Worm (Caenorhabditis elegans) whole organism, L3 larva: ENCODE results near the gene cki-2.
A peak's percentile ranks its signal among the peaks of the same experiment; 100 is the strongest.

ENCODE experiments used
- R02D3.7 ChIP-seq: fragments of 150-350 bp; optimal IDR thresholded peaks from 2 replicates; lab custom pipeline; 2014; ENCODE audit warnings: missing biosample characterization, missing genetic modification characterization
- ZK546.5 ChIP-seq: sonication (generic microtip); optimal IDR thresholded peaks from 2 replicates; lab custom pipeline; 2017; ENCODE audit warnings: missing biosample characterization, missing genetic modification characterization
- aly-2 ChIP-seq: fragments of 150-350 bp; optimal IDR thresholded peaks from 2 replicates; lab custom pipeline; 2014; ENCODE audit warnings: missing biosample characterization, missing genetic modification characterization
- ama-1 ChIP-seq: fragments of 150-350 bp; optimal IDR thresholded peaks from 2 replicates; lab custom pipeline; 2018
- ceh-16 ChIP-seq: sonication (generic microtip); optimal IDR thresholded peaks from 2 replicates; lab custom pipeline; 2017; ENCODE audit warnings: missing biosample characterization, missing genetic modification characterization
- ceh-28 ChIP-seq: fragments of 150-350 bp; optimal IDR thresholded peaks from 2 replicates; lab custom pipeline; 2014; ENCODE audit warnings: missing biosample characterization, missing genetic modification reagents, missing genetic modification characterization
- ceh-82 ChIP-seq: fragments of 150-350 bp; optimal IDR thresholded peaks from 2 replicates; lab custom pipeline; 2014; ENCODE audit warnings: missing biosample characterization, missing genetic modification characterization
- ceh-9 ChIP-seq: sonication (generic microtip); optimal IDR thresholded peaks from 2 replicates; lab custom pipeline; 2018; ENCODE audit warnings: missing biosample characterization, missing genetic modification characterization
- daf-12 ChIP-seq: fragments of 150-350 bp; optimal IDR thresholded peaks from 2 replicates; lab custom pipeline; 2014; ENCODE audit warnings: missing biosample characterization, missing genetic modification reagents, missing genetic modification characterization
- egl-27 ChIP-seq: sonication (generic microtip); optimal IDR thresholded peaks from 4 replicates; lab custom pipeline; 2017; ENCODE audit warnings: missing biosample characterization, missing genetic modification reagents, missing genetic modification characterization
- egl-5 ChIP-seq: fragments of 150-350 bp; optimal IDR thresholded peaks from 2 replicates; lab custom pipeline; 2017; ENCODE audit warnings: missing biosample characterization, missing genetic modification reagents, missing genetic modification characterization, inconsistent platforms
- elt-1 ChIP-seq: fragments of 150-350 bp; optimal IDR thresholded peaks from 2 replicates; lab custom pipeline; 2014; ENCODE audit warnings: missing biosample characterization, missing genetic modification characterization
- elt-2 ChIP-seq: sonication (generic microtip); optimal IDR thresholded peaks from 2 replicates; lab custom pipeline; 2016; ENCODE audit warnings: missing genetic modification reagents, mild to moderate bottlenecking, missing genetic modification characterization, missing compliant biosample characterization
- elt-3 ChIP-seq, 3 experiments: fragments of 150-350 bp in 1 of 3; sonication (generic microtip) in 2 of 3; optimal IDR thresholded peaks; 2 replicates in 2 of 3; 4 replicates in 1 of 3; lab custom pipeline; 2014 to 2017; ENCODE audit warnings: missing biosample characterization in 3 of 3, missing genetic modification characterization in 3 of 3
- eor-1 ChIP-seq, 2 experiments: fragments of 150-350 bp; optimal IDR thresholded peaks; 2 replicates each; lab custom pipeline; 2014 to 2018; ENCODE audit warnings: missing biosample characterization in 2 of 2, missing genetic modification characterization in 2 of 2
- fkh-10 ChIP-seq: sonication (generic microtip); optimal IDR thresholded peaks from 2 replicates; lab custom pipeline; 2017; ENCODE audit warnings: missing biosample characterization, missing genetic modification reagents, missing genetic modification characterization
- fkh-2 ChIP-seq: fragments of 150-350 bp; optimal IDR thresholded peaks from 2 replicates; lab custom pipeline; 2014; ENCODE audit warnings: missing biosample characterization, missing genetic modification reagents, missing genetic modification characterization
- fos-1 ChIP-seq: fragments of 150-350 bp; optimal IDR thresholded peaks from 2 replicates; lab custom pipeline; 2014; ENCODE audit warnings: missing biosample characterization, missing genetic modification characterization
- hmg-11 ChIP-seq: sonication (generic microtip); optimal IDR thresholded peaks from 2 replicates; lab custom pipeline; 2016; ENCODE audit warnings: missing genetic modification characterization, missing compliant biosample characterization
- jun-1 ChIP-seq: fragments of 150-350 bp; optimal IDR thresholded peaks from 2 replicates; lab custom pipeline; 2014; ENCODE audit warnings: missing biosample characterization, missing genetic modification reagents, missing genetic modification characterization
- lin-15B ChIP-seq: fragments of 150-350 bp; optimal IDR thresholded peaks from 2 replicates; lab custom pipeline; 2014; ENCODE audit warnings: missing biosample characterization, missing genetic modification characterization
- lin-39 ChIP-seq: fragments of 150-350 bp; optimal IDR thresholded peaks from 2 replicates; lab custom pipeline; 2018; ENCODE audit warnings: missing biosample characterization, missing genetic modification reagents, missing genetic modification characterization
- lsy-12 ChIP-seq: sonication (generic microtip); optimal IDR thresholded peaks from 2 replicates; lab custom pipeline; 2016; ENCODE audit warnings: mild to moderate bottlenecking, missing genetic modification characterization, missing compliant biosample characterization
- mdl-1 ChIP-seq: fragments of 150-350 bp; optimal IDR thresholded peaks from 2 replicates; lab custom pipeline; 2014; ENCODE audit warnings: missing biosample characterization, missing genetic modification characterization
- mml-1 ChIP-seq: fragments of 150-350 bp; sonication (generic microtip); optimal IDR thresholded peaks from 3 replicates; lab custom pipeline; 2014; ENCODE audit warnings: missing biosample characterization, missing genetic modification characterization
- nfya-1 ChIP-seq: sonication (generic microtip); optimal IDR thresholded peaks from 2 replicates; lab custom pipeline; 2017; ENCODE audit warnings: missing genetic modification characterization, mild to moderate bottlenecking, missing compliant biosample characterization, antibody characterized with exemption, moderate library complexity; ENCODE audit not compliant: insufficient read depth
- nhr-11 ChIP-seq: fragments of 150-350 bp; optimal IDR thresholded peaks from 2 replicates; lab custom pipeline; 2014; ENCODE audit warnings: missing biosample characterization, missing genetic modification characterization
- nhr-12 ChIP-seq: fragments of 150-350 bp; optimal IDR thresholded peaks from 2 replicates; lab custom pipeline; 2014; ENCODE audit warnings: missing biosample characterization, missing genetic modification characterization
- nhr-23 ChIP-seq: fragments of 150-350 bp; optimal IDR thresholded peaks from 2 replicates; lab custom pipeline; 2014; ENCODE audit warnings: missing biosample characterization, missing genetic modification reagents, missing genetic modification characterization
- nhr-237 ChIP-seq: fragments of 150-350 bp; optimal IDR thresholded peaks from 2 replicates; lab custom pipeline; 2014; ENCODE audit warnings: missing biosample characterization, missing genetic modification characterization
- nhr-25 ChIP-seq: sonication (generic microtip); optimal IDR thresholded peaks from 2 replicates; lab custom pipeline; 2017; ENCODE audit warnings: missing biosample characterization, missing genetic modification characterization
- nhr-28 ChIP-seq: fragments of 150-350 bp; optimal IDR thresholded peaks from 2 replicates; lab custom pipeline; 2014; ENCODE audit warnings: missing biosample characterization, missing genetic modification characterization
- nhr-43 ChIP-seq: sonication (generic microtip); optimal IDR thresholded peaks from 2 replicates; lab custom pipeline; 2016; ENCODE audit warnings: mild to moderate bottlenecking, missing genetic modification characterization, missing compliant biosample characterization; ENCODE audit not compliant: poor library complexity, severe bottlenecking
- nhr-67 ChIP-seq: fragments of 150-350 bp; optimal IDR thresholded peaks from 2 replicates; lab custom pipeline; 2014; ENCODE audit warnings: missing biosample characterization, missing genetic modification characterization
- nhr-76 ChIP-seq: fragments of 150-350 bp; sonication (generic microtip); optimal IDR thresholded peaks from 5 replicates; lab custom pipeline; 2014; ENCODE audit warnings: missing biosample characterization, missing genetic modification characterization
- nhr-77 ChIP-seq: fragments of 150-350 bp; optimal IDR thresholded peaks from 2 replicates; lab custom pipeline; 2014; ENCODE audit warnings: missing biosample characterization, missing genetic modification characterization
- pha-4 ChIP-seq: fragments of 150-350 bp; optimal IDR thresholded peaks from 2 replicates; lab custom pipeline; 2014; ENCODE audit warnings: missing biosample characterization, missing genetic modification reagents, missing genetic modification characterization
- pqm-1 ChIP-seq: fragments of 150-350 bp; optimal IDR thresholded peaks from 2 replicates; lab custom pipeline; 2017; ENCODE audit warnings: missing biosample characterization, missing genetic modification characterization, inconsistent platforms
- sea-2 ChIP-seq: fragments of 150-350 bp; sonication (generic microtip); optimal IDR thresholded peaks from 4 replicates; lab custom pipeline; 2014; ENCODE audit warnings: missing biosample characterization, missing genetic modification reagents, missing genetic modification characterization
- skn-1 ChIP-seq: fragments of 150-350 bp; optimal IDR thresholded peaks from 2 replicates; lab custom pipeline; 2014; ENCODE audit warnings: missing biosample characterization, missing genetic modification characterization
- snpc-4 ChIP-seq: fragments of 150-350 bp; optimal IDR thresholded peaks from 2 replicates; lab custom pipeline; 2014; ENCODE audit warnings: missing biosample characterization, missing genetic modification characterization
- tbx-2 ChIP-seq: sonication (generic microtip); optimal IDR thresholded peaks from 2 replicates; lab custom pipeline; 2016; ENCODE audit warnings: mild to moderate bottlenecking, missing genetic modification characterization, missing compliant biosample characterization
- unc-39 ChIP-seq: sonication (generic microtip); optimal IDR thresholded peaks from 4 replicates; lab custom pipeline; 2017; ENCODE audit warnings: missing biosample characterization, missing genetic modification characterization
- unc-62 ChIP-seq: fragments of 150-350 bp; sonication (generic microtip); optimal IDR thresholded peaks from 4 replicates; lab custom pipeline; 2014; ENCODE audit warnings: missing biosample characterization, missing genetic modification reagents, missing genetic modification characterization
- zag-1 ChIP-seq: fragments of 150-350 bp; optimal IDR thresholded peaks from 2 replicates; lab custom pipeline; 2014; ENCODE audit warnings: missing biosample characterization, missing genetic modification characterization
- ztf-11 ChIP-seq: fragments of 150-350 bp; optimal IDR thresholded peaks from 2 replicates; lab custom pipeline; 2014; ENCODE audit warnings: missing biosample characterization, missing genetic modification characterization
- ztf-4 ChIP-seq: fragments of 150-350 bp; optimal IDR thresholded peaks from 2 replicates; lab custom pipeline; 2014; ENCODE audit warnings: missing biosample characterization, missing genetic modification characterization

cki-2 gene

DNA sequence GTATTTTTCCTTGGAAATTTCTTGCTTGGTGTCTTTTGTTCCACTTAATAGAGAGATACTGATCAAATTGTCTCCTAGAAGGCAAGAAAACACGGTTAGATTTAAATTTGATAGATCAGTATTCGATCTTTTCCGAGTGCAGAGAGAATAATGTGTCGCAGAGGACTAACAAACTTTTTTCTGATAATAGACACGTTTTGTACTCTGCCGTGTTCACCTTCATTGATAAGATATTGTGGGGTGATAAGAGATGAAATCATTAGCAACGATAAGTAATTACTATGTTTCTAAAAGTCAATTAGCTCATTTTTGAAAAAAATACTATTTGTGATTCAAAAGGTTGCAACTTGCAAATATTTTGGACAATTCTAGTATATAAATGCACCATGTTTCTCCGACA lies 39.6 kb upstream of the cki-2 start (continued):
- no peak for TF ChIP-seq nfya-1
- no peak for TF ChIP-seq tbx-2 (tag; lab: Kevin White, UChicago)
- TF ChIP-seq fkh-10 (GFP tag; lab: Kevin White, UChicago), result no peak
- TF ChIP-seq pqm-1 (tag; lab: Kevin White, UChicago), result peak; percentile 89
- TF ChIP-seq fos-1 (tag; lab: Kevin White, UChicago), result no peak
- TF ChIP-seq sea-2 (GFP tag; lab: Kevin White, UChicago), result no peak
- no peak for TF ChIP-seq hmg-11 (tag; lab: Kevin White, UChicago)
- TF ChIP-seq skn-1 (tag; lab: Kevin White, UChicago), result no peak
- TF ChIP-seq zag-1 (tag; lab: Kevin White, UChicago), result no peak
- TF ChIP-seq pha-4 (tag; lab: Kevin White, UChicago), result no peak
- no peak for TF ChIP-seq egl-27 (tag; lab: Kevin White, UChicago)
- no peak for TF ChIP-seq ceh-16 (tag; lab: Kevin White, UChicago)
- no peak for TF ChIP-seq nhr-76
- TF ChIP-seq nhr-23 (tag; lab: Kevin White, UChicago), result peak; percentile 53
- TF ChIP-seq ceh-82 (tag; lab: Kevin White, UChicago), result no peak
- no peak for TF ChIP-seq ztf-4 (tag; lab: Kevin White, UChicago)
- no peak for TF ChIP-seq unc-62 (GFP tag; lab: Kevin White, UChicago)
- peak; percentile 89 for TF ChIP-seq elt-2 (tag; lab: Kevin White, UChicago)
- TF ChIP-seq elt-1 (tag; lab: Kevin White, UChicago), result peak; percentile 41
- no peak for TF ChIP-seq nhr-12 (tag; lab: Kevin White, UChicago)
- no peak for TF ChIP-seq egl-5 (tag; lab: Kevin White, UChicago)
- TF ChIP-seq snpc-4 (tag; lab: Kevin White, UChicago), result no peak
- TF ChIP-seq ama-1 (lab: Kevin White, UChicago), result no peak
- no peak for TF ChIP-seq ceh-9

DNA sequence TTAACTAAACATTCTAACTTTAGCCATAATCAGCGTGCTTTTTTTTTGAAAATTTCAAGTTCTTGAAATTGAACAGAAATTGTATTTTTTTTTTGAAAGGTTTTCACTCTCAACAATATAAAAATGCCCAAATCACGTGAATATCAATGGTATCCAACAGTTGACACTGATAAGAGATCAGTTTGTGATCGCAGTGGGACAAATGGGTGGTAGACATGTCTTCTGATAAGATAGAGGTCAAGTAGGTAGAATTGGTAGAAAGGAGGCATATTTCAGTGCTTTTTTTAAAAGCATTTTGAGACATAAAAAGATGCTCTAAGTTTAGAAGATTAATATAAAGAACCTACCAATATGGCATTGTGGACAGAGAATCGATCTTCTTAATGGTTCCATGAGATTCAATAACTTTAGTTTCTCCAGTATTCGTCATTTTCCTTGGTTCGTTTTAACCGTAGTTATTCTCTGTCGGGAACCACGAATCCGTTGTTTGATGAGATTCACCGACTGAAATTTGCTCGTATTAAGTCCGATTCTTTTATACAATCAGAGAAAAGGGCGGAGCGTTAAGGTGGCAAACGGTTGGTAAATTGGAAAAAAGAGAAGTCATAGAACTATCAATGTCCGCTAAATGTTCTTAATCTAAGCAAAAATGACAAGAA lies 38.9 kb upstream of the cki-2 start, which contains the start of gene mthf-1:
mthf-1 (minus strand) TSS at position 504 of the 659 bp plus-strand sequence.
- TF ChIP-seq ZK546.5 (tag; lab: Kevin White, UChicago) (no peak), egl-5 (tag; lab: Kevin White, UChicago) (no peak), lin-15B (tag; lab: Kevin White, UChicago) (no peak), snpc-4 (tag; lab: Kevin White, UChicago) (no peak), nhr-67 (tag; lab: Kevin White, UChicago) (no peak), hmg-11 (tag; lab: Kevin White, UChicago) (no peak), zag-1 (tag; lab: Kevin White, UChicago) (no peak), fos-1 (tag; lab: Kevin White, UChicago) (no peak), lsy-12 (tag; lab: Kevin White, UChicago) (no peak), nhr-77 (tag; lab: Kevin White, UChicago) (no peak), ceh-9 (no peak), nhr-76 (no peak), unc-39 (tag; lab: Kevin White, UChicago) (no peak), egl-27 (tag; lab: Kevin White, UChicago) (peak; percentile 5), ztf-11 (no peak), ama-1 (lab: Kevin White, UChicago) (peak; percentile 45), nhr-11 (tag; lab: Kevin White, UChicago) (no peak), ztf-4 (tag; lab: Kevin White, UChicago) (no peak), elt-3 (tag; optimal IDR thresholded peaks at IDR 0.05; lab: Kevin White, UChicago) (peak in 2 of 3 experiments; percentile 36 to 87), nhr-23 (tag; lab: Kevin White, UChicago) (peak; percentile 58), unc-62 (GFP tag; lab: Kevin White, UChicago) (no peak), mdl-1 (tag; lab: Kevin White, UChicago) (no peak), ceh-82 (tag; lab: Kevin White, UChicago) (no peak), pha-4 (tag; lab: Kevin White, UChicago) (peak; percentile 49), nhr-25 (tag; lab: Kevin White, UChicago) (no peak), elt-1 (tag; lab: Kevin White, UChicago) (no peak), ceh-28 (tag; lab: Kevin White, UChicago) (no peak), fkh-10 (GFP tag; lab: Kevin White, UChicago) (no peak), jun-1 (tag; lab: Kevin White, UChicago) (no peak), eor-1 (tag; optimal IDR thresholded peaks at IDR 0.05; lab: Kevin White, UChicago) (no peak), skn-1 (tag; lab: Kevin White, UChicago) (no peak), elt-2 (tag; lab: Kevin White, UChicago) (peak; percentile 94), aly-2 (tag; lab: Kevin White, UChicago) (no peak), nfya-1 (no peak), tbx-2 (tag; lab: Kevin White, UChicago) (no peak), sea-2 (GFP tag; lab: Kevin White, UChicago) (no peak), nhr-43 (tag; lab: Kevin White, UChicago) (peak; percentile 40), R02D3.7 (tag; lab: Kevin White, UChicago) (no peak), pqm-1 (tag; lab: Kevin White, UChicago) (peak; percentile 70), nhr-237 (tag; lab: Kevin White, UChicago) (no peak), fkh-2 (tag; lab: Kevin White, UChicago) (no peak), ceh-16 (tag; lab: Kevin White, UChicago) (no peak), mml-1 (tag; lab: Kevin White, UChicago) (no peak), nhr-28 (tag; lab: Kevin White, UChicago) (no peak), lin-39 (tag; lab: Kevin White, UChicago) (no peak), nhr-12 (tag; lab: Kevin White, UChicago) (no peak), daf-12 (tag; lab: Kevin White, UChicago) (no peak)
- TF ChIP-seq, all 47 proteins: peak for 8
